Fruit fly (Drosophila melanogaster): Measurements from ENCODE around the gene CG10405.

Gene CG10405

dm6 chr3R:16456607-16457006 is 2.3 kb downstream of the CG10405 start:
- 0 out of 2 replicates have a peak, but pooled peaks have one; percentile 10 for TF ChIP-seq nerfin-2 (GFP tag; IDR thresholded peaks at IDR 0.05; ENCODE audit: partially characterized antibody)
- TF ChIP-seq disco-r (GFP tag; optimal IDR thresholded peaks at IDR 0.05), result no peak
- TF ChIP-seq bsh (GFP tag; optimal IDR thresholded peaks at IDR 0.05), result no peak
- no peak for TF ChIP-seq C15 (GFP tag; IDR thresholded peaks at IDR 0.05)
- TF ChIP-seq Bgb (GFP tag; IDR thresholded peaks at IDR 0.05; ENCODE audit: partially characterized antibody), result no peak
- TF ChIP-seq CG6791 (GFP tag; IDR thresholded peaks at IDR 0.05; ENCODE audit: partially characterized antibody), result 0 out of 3 replicates have a peak, but pooled peaks have one; percentile 24
- no peak for TF ChIP-seq pho (GFP tag; optimal IDR thresholded peaks at IDR 0.05)
- TF ChIP-seq CG15514 (GFP tag; optimal IDR thresholded peaks at IDR 0.05), result no peak
- no peak for TF ChIP-seq Sry-β (GFP tag; optimal IDR thresholded peaks at IDR 0.05)
- TF ChIP-seq nerfin-1 (tag; optimal IDR thresholded peaks at IDR 0.05), result peak; percentile 97
- TF ChIP-seq Meics (GFP tag; optimal IDR thresholded peaks at IDR 0.05), result no peak
- peak; percentile 42; the same call in 1 of the 2 replicates for TF ChIP-seq seq (GFP tag; IDR thresholded peaks at IDR 0.05)
- TF ChIP-seq CG5953 (GFP tag; IDR thresholded peaks at IDR 0.05), result no peak
- TF ChIP-seq Oli (tag; optimal IDR thresholded peaks at IDR 0.05), result no peak
- no peak for TF ChIP-seq kni (GFP tag; optimal IDR thresholded peaks at IDR 0.05)
- no peak for TF ChIP-seq dmrt11E (tag; optimal IDR thresholded peaks at IDR 0.05)
- no peak for TF ChIP-seq Max (GFP tag; optimal IDR thresholded peaks at IDR 0.05)
- no peak for TF ChIP-seq Rfx (GFP tag; IDR thresholded peaks at IDR 0.05)
- peak; percentile 98 for TF ChIP-seq onecut (GFP tag; IDR thresholded peaks at IDR 0.05)
- no peak for TF ChIP-seq run (tag; optimal IDR thresholded peaks at IDR 0.05)
- TF ChIP-seq caup (GFP tag; optimal IDR thresholded peaks at IDR 0.05; ENCODE audit: severe bottlenecking), result no peak
- TF ChIP-seq CG33557 (GFP tag; optimal IDR thresholded peaks at IDR 0.05), result no peak
- no peak for TF ChIP-seq CG32532 (GFP tag; IDR thresholded peaks at IDR 0.05)
- TF ChIP-seq CG15269 (tag; optimal IDR thresholded peaks at IDR 0.05), result no peak

dm6 chr3R:16468556-16468955 is 14.3 kb downstream of the CG10405 start:
- no peak for TF ChIP-seq crp (GFP tag; optimal IDR thresholded peaks at IDR 0.05)
- peak; percentile 58 for TF ChIP-seq Elba2 (GFP tag; optimal IDR thresholded peaks at IDR 0.05)
- peak; percentile 81 for TF ChIP-seq twi (tag; optimal IDR thresholded peaks at IDR 0.05)
- TF ChIP-seq CG14441 (GFP tag; IDR thresholded peaks at IDR 0.05), result no peak
- no peak for TF ChIP-seq CG32772 (GFP tag; IDR thresholded peaks at IDR 0.05)
- peak in 1 of 2 experiments; percentile 29 for TF ChIP-seq tll (GFP tag; optimal IDR thresholded peaks at IDR 0.05)
- TF ChIP-seq cad (GFP tag; optimal IDR thresholded peaks at IDR 0.05), result peak; percentile 81
- TF ChIP-seq CG4360 (GFP tag; IDR thresholded peaks at IDR 0.05), result peak; percentile 69
- TF ChIP-seq fu2 (GFP tag; optimal IDR thresholded peaks at IDR 0.05), result no peak
- TF ChIP-seq CG13296 (GFP tag; optimal IDR thresholded peaks at IDR 0.05), result no peak
- no peak for TF ChIP-seq chinmo (GFP tag; IDR thresholded peaks at IDR 0.05; ENCODE audit: partially characterized antibody)

dm6 chr3R:16469501-16470263 is 15.4 kb downstream of the CG10405 start, which contains the start of the genes CG42232 and CSN5:
TSS of gene CG42232 (minus strand) at chr3R:16469663.
TSS of gene CSN5 (plus strand) at chr3R:16470099.
- TF ChIP-seq ERR (GFP tag; optimal IDR thresholded peaks at IDR 0.05), result no peak
- TF ChIP-seq CG12299 (tag; optimal IDR thresholded peaks at IDR 0.05), result peak; percentile 9
- peak; percentile 15 for TF ChIP-seq Meics (GFP tag; optimal IDR thresholded peaks at IDR 0.05)
- TF ChIP-seq crp (GFP tag; optimal IDR thresholded peaks at IDR 0.05), result peak in 1 of 2 experiments; percentile 20
- peak; percentile 51; the same call in 1 of the 2 replicates for TF ChIP-seq amos (GFP tag; IDR thresholded peaks at IDR 0.05; ENCODE audit: partially characterized antibody)
- peak; percentile 30; the same call in 1 of the 2 replicates for TF ChIP-seq Rx (GFP tag; IDR thresholded peaks at IDR 0.05)
- peak; percentile 59 for TF ChIP-seq CG6689 (GFP tag; IDR thresholded peaks at IDR 0.05)
- TF ChIP-seq Eip74EF (GFP tag; optimal IDR thresholded peaks at IDR 0.05), result no peak
- peak; percentile 47; the same call in 1 of the 2 replicates for TF ChIP-seq ara (GFP tag; IDR thresholded peaks at IDR 0.05)
- TF ChIP-seq onecut (GFP tag; IDR thresholded peaks at IDR 0.05), result no peak
- peak; percentile 6 for TF ChIP-seq CG17802 (tag; optimal IDR thresholded peaks at IDR 0.05)
- peak; percentile 52 for TF ChIP-seq pum (GFP tag; optimal IDR thresholded peaks at IDR 0.05)
- peak; percentile 44 for TF ChIP-seq zfh2 (GFP tag; optimal IDR thresholded peaks at IDR 0.05)
- peak; percentile 68 for TF ChIP-seq CG10979 (tag; optimal IDR thresholded peaks at IDR 0.05)
